Worm (Caenorhabditis elegans) whole organism, L2 larva: ENCODE measurements around the gene F11G11.13.

Source experiments
- R02D3.7 ChIP-seq: fragments of 150-350 bp; optimal IDR thresholded peaks from 2 replicates; lab custom pipeline; 2014; ENCODE audit warnings: missing biosample characterization, missing genetic modification characterization
- aly-2 ChIP-seq: fragments of 150-350 bp; optimal IDR thresholded peaks from 2 replicates; lab custom pipeline; 2014; ENCODE audit warnings: missing biosample characterization, missing genetic modification characterization
- ceh-16 ChIP-seq: fragments of 150-350 bp; optimal IDR thresholded peaks from 2 replicates; lab custom pipeline; 2014; ENCODE audit warnings: missing biosample characterization, missing genetic modification characterization
- elt-3 ChIP-seq: sonication (generic microtip); optimal IDR thresholded peaks from 2 replicates; lab custom pipeline; 2017; ENCODE audit warnings: missing biosample characterization, missing genetic modification characterization
- mdl-1 ChIP-seq, 2 experiments: fragments of 150-350 bp in 1 of 2; sonication (generic microtip) in 1 of 2; optimal IDR thresholded peaks; 2 replicates each; lab custom pipeline; 2017; ENCODE audit warnings: missing biosample characterization in 2 of 2, missing genetic modification characterization in 2 of 2
- nhr-10 ChIP-seq: sonication (generic microtip); optimal IDR thresholded peaks from 2 replicates; lab custom pipeline; 2017; ENCODE audit warnings: missing biosample characterization, missing genetic modification characterization
- nhr-12 ChIP-seq: fragments of 150-350 bp; optimal IDR thresholded peaks from 2 replicates; lab custom pipeline; 2014; ENCODE audit warnings: missing biosample characterization, missing genetic modification characterization
- nhr-237 ChIP-seq: fragments of 150-350 bp; optimal IDR thresholded peaks from 2 replicates; lab custom pipeline; 2014; ENCODE audit warnings: missing biosample characterization, missing genetic modification characterization
- sma-3 ChIP-seq: sonication (generic microtip); optimal IDR thresholded peaks from 2 replicates; lab custom pipeline; 2016; ENCODE audit warnings: missing genetic modification reagents, missing genetic modification characterization, missing compliant biosample characterization
- snpc-4 ChIP-seq: fragments of 150-350 bp; optimal IDR thresholded peaks from 2 replicates; lab custom pipeline; 2014; ENCODE audit warnings: missing biosample characterization, missing genetic modification characterization

ce11 chrII:4851594-4852106 is 24.3 kb downstream of the F11G11.13 start, which contains the start of gene dnj-9:
- TF ChIP-seq nhr-237 (tag; lab: Kevin White, UChicago), result peak; percentile 45
- TF ChIP-seq ceh-16 (tag; lab: Kevin White, UChicago), result peak; percentile 6
- TF ChIP-seq elt-3 (tag; lab: Kevin White, UChicago), result no peak
- peak; percentile 78 for TF ChIP-seq R02D3.7 (tag; lab: Kevin White, UChicago)
- no peak for TF ChIP-seq aly-2
- TF ChIP-seq nhr-12, result peak; percentile 60
- peak; percentile 96 for TF ChIP-seq sma-3 (GFP tag; lab: Kevin White, UChicago)
- TF ChIP-seq snpc-4, result peak; percentile 84
- TF ChIP-seq mdl-1 (tag; optimal IDR thresholded peaks at IDR 0.05; lab: Kevin White, UChicago), result peak in 1 of 2 experiments; percentile 62
- peak; percentile 91 for TF ChIP-seq nhr-10 (tag; lab: Kevin White, UChicago)
